Fruit fly (Drosophila melanogaster) whole organism, embryonic: ENCODE data around the gene CG9166.

Source experiments
- Ada2b ChIP-seq: fragments of 200-800 bp; sonication (Bioruptor generic); IDR thresholded peaks from 2 replicates; pipeline ENCODE4 v1.3.6; 2022; ENCODE audit warnings: missing biosample characterization, missing genetic modification characterization
- Asciz ChIP-seq: fragments of 200-800 bp; sonication (Bioruptor generic); optimal IDR thresholded peaks from 2 replicates; lab custom pipeline; 2017; ENCODE audit warnings: missing biosample characterization, mild to moderate bottlenecking, missing genetic modification characterization, missing genetic modification reagents
- Atf6 ChIP-seq: fragments of 200-800 bp; sonication (Bioruptor generic); IDR thresholded peaks from 2 replicates; pipeline ENCODE4 v1.3.6; 2022; ENCODE audit warnings: missing biosample characterization, missing genetic modification characterization
- CG10267 ChIP-seq: fragments of 200-800 bp; sonication (Bioruptor generic); optimal IDR thresholded peaks from 2 replicates; lab custom pipeline; 2018; ENCODE audit warnings: missing biosample characterization, mild to moderate bottlenecking, missing genetic modification characterization, moderate library complexity
- CG11247 ChIP-seq: fragments of 200-800 bp; sonication (Bioruptor generic); IDR thresholded peaks from 2 replicates; pipeline ENCODE4 v1.3.6; 2022; ENCODE audit warnings: missing biosample characterization, missing genetic modification characterization
- CG13123 ChIP-seq: fragments of 200-800 bp; sonication (Bioruptor generic); optimal IDR thresholded peaks from 2 replicates; lab custom pipeline; 2016; ENCODE audit warnings: missing biosample characterization, missing genetic modification characterization
- CG13296 ChIP-seq: fragments of 200-800 bp; sonication (Bioruptor generic); optimal IDR thresholded peaks from 3 replicates; lab custom pipeline; 2018; ENCODE audit warnings: missing biosample characterization, mild to moderate bottlenecking, missing genetic modification characterization
- CG13894 ChIP-seq: fragments of 200-800 bp; sonication (Bioruptor generic); optimal IDR thresholded peaks from 3 replicates; lab custom pipeline; 2018; ENCODE audit warnings: missing biosample characterization, mild to moderate bottlenecking, missing genetic modification characterization, moderate library complexity
- CG14710 ChIP-seq: fragments of 200-800 bp; sonication (Bioruptor generic); optimal IDR thresholded peaks from 3 replicates; lab custom pipeline; 2019; ENCODE audit warnings: missing biosample characterization, mild to moderate bottlenecking, missing genetic modification characterization, moderate library complexity
- CG14860 ChIP-seq: fragments of 200-800 bp; sonication (Bioruptor generic); IDR thresholded peaks from 3 replicates; pipeline ENCODE4 v1.3.6; 2022; ENCODE audit warnings: missing biosample characterization, missing genetic modification characterization; ENCODE audit not compliant: partially characterized antibody
- CG15269 ChIP-seq: fragments of 200-800 bp; sonication (Bioruptor generic); optimal IDR thresholded peaks from 2 replicates; lab custom pipeline; 2018; ENCODE audit warnings: missing biosample characterization, mild to moderate bottlenecking, missing genetic modification characterization, moderate library complexity
- CG16813 ChIP-seq: fragments of 200-800 bp; sonication (Bioruptor generic); IDR thresholded peaks from 3 replicates; pipeline ENCODE4 v1.3.6; 2022; ENCODE audit warnings: missing biosample characterization, missing genetic modification characterization; ENCODE audit not compliant: partially characterized antibody
- CG2116 ChIP-seq: fragments of 200-800 bp; sonication (Bioruptor generic); optimal IDR thresholded peaks from 3 replicates; lab custom pipeline; 2018; ENCODE audit warnings: missing biosample characterization, mild to moderate bottlenecking, missing genetic modification characterization
- CG2678 ChIP-seq: fragments of 200-800 bp; sonication (Bioruptor generic); optimal IDR thresholded peaks from 3 replicates; lab custom pipeline; 2019; ENCODE audit warnings: missing biosample characterization, mild to moderate bottlenecking, missing genetic modification characterization, moderate library complexity
- CG30020 ChIP-seq: fragments of 200-800 bp; optimal IDR thresholded peaks from 2 replicates; lab custom pipeline; 2019; ENCODE audit warnings: missing biosample characterization, mild to moderate bottlenecking, missing genetic modification characterization, moderate library complexity
- CG31224 ChIP-seq: fragments of 200-800 bp; sonication (Bioruptor generic); IDR thresholded peaks from 2 replicates; pipeline ENCODE4 v1.3.6; 2022; ENCODE audit warnings: missing biosample characterization, missing genetic modification characterization
- CG4730 ChIP-seq: fragments of 200-800 bp; sonication (Bioruptor generic); IDR thresholded peaks from 2 replicates; pipeline ENCODE4 v1.3.6; 2022; ENCODE audit warnings: missing biosample characterization, missing genetic modification characterization
- CG8944 ChIP-seq: fragments of 200-800 bp; sonication (Bioruptor generic); optimal IDR thresholded peaks from 3 replicates; lab custom pipeline; 2016; ENCODE audit warnings: missing biosample characterization, missing genetic modification characterization
- CG9817 ChIP-seq: fragments of 200-800 bp; sonication (Bioruptor generic); optimal IDR thresholded peaks from 2 replicates; lab custom pipeline; 2018; ENCODE audit warnings: missing biosample characterization, mild to moderate bottlenecking, missing genetic modification characterization, moderate library complexity
- Dek ChIP-seq: fragments of 200-800 bp; sonication (Bioruptor generic); optimal IDR thresholded peaks from 3 replicates; lab custom pipeline; 2019; ENCODE audit warnings: missing biosample characterization, mild to moderate bottlenecking, missing genetic modification characterization, moderate library complexity
- Dll ChIP-seq: fragments of 200-800 bp; sonication (Bioruptor generic); IDR thresholded peaks from 4 replicates; pipeline ENCODE4 v1.3.6; 2022; ENCODE audit warnings: missing biosample characterization, missing genetic modification characterization; ENCODE audit not compliant: partially characterized antibody
- GATAe ChIP-seq: fragments of 200-800 bp; sonication (Bioruptor generic); conservative IDR thresholded peaks from 2 replicates; pipeline ENCODE4 v1.3.6; 2022; ENCODE audit warnings: missing biosample characterization, missing genetic modification characterization
- HLH3B ChIP-seq: fragments of 200-800 bp; sonication (Bioruptor generic); IDR thresholded peaks from 2 replicates; pipeline ENCODE4 v1.3.6; 2022; ENCODE audit warnings: missing biosample characterization, missing genetic modification characterization
- Hmr ChIP-seq: fragments of 200-800 bp; sonication (Bioruptor generic); optimal IDR thresholded peaks from 3 replicates; lab custom pipeline; 2017; ENCODE audit warnings: mild to moderate bottlenecking, missing biosample characterization, missing genetic modification reagents, missing genetic modification characterization
- Hr39 ChIP-seq: fragments of >200 bp; optimal IDR thresholded peaks from 2 replicates; lab custom pipeline; 2017
- Hr51 ChIP-seq, 2 experiments: fragments of 200-800 bp; sonication (Bioruptor generic); optimal IDR thresholded peaks; 2 replicates in 1 of 2; 3 replicates in 1 of 2; lab custom pipeline; 2016 to 2018; ENCODE audit warnings: missing biosample characterization in 2 of 2, missing genetic modification characterization in 2 of 2, mild to moderate bottlenecking in 1 of 2, moderate library complexity in 1 of 2
- Hsf ChIP-seq: fragments of 200-800 bp; sonication (Bioruptor generic); optimal IDR thresholded peaks from 3 replicates; lab custom pipeline; 2016; ENCODE audit warnings: missing biosample characterization, missing genetic modification characterization
- Meics ChIP-seq: fragments of 200-800 bp; sonication (Bioruptor generic); optimal IDR thresholded peaks from 2 replicates; lab custom pipeline; 2017; ENCODE audit warnings: missing biosample characterization, mild to moderate bottlenecking, missing genetic modification characterization
- Nf-YA ChIP-seq: fragments of 200-800 bp; sonication (Bioruptor generic); IDR thresholded peaks from 2 replicates; pipeline ENCODE4 v1.3.6; 2022; ENCODE audit warnings: missing biosample characterization, missing genetic modification characterization
- Xbp1 ChIP-seq: fragments of 200-800 bp; sonication (Bioruptor generic); optimal IDR thresholded peaks from 3 replicates; lab custom pipeline; 2016; ENCODE audit warnings: missing biosample characterization, mild to moderate bottlenecking, missing genetic modification characterization
- abd-A ChIP-seq: fragments of 200-800 bp; sonication (Bioruptor generic); optimal IDR thresholded peaks from 3 replicates; lab custom pipeline; 2019; ENCODE audit warnings: missing biosample characterization, mild to moderate bottlenecking, missing genetic modification characterization, moderate library complexity
- ap ChIP-seq: fragments of 200-800 bp; sonication (Bioruptor generic); IDR thresholded peaks from 2 replicates; pipeline ENCODE4 v1.3.6; 2022; ENCODE audit warnings: missing biosample characterization, missing genetic modification characterization
- cad ChIP-seq: fragments of >200 bp; optimal IDR thresholded peaks from 2 replicates; lab custom pipeline; 2017; ENCODE audit warnings: missing biosample characterization, missing genetic modification characterization
- chif ChIP-seq, 2 experiments: fragments of 200-800 bp; sonication (Bioruptor generic); optimal IDR thresholded peaks; 3 replicates each; lab custom pipeline; 2016; ENCODE audit warnings: missing biosample characterization in 2 of 2, missing genetic modification characterization in 2 of 2
- chn ChIP-seq: fragments of 200-800 bp; sonication (Bioruptor generic); optimal IDR thresholded peaks from 2 replicates; lab custom pipeline; 2016; ENCODE audit warnings: missing biosample characterization, missing genetic modification characterization
- ci ChIP-seq: fragments of 200-800 bp; sonication (Bioruptor generic); IDR thresholded peaks from 3 replicates; pipeline ENCODE4 v1.3.6; 2022; ENCODE audit warnings: missing biosample characterization, missing genetic modification characterization
- crp ChIP-seq, 2 experiments: fragments of 200-800 bp; sonication (Bioruptor generic); optimal IDR thresholded peaks; 2 replicates in 1 of 2; 3 replicates in 1 of 2; lab custom pipeline; 2017; ENCODE audit warnings: missing biosample characterization in 2 of 2, missing genetic modification characterization in 2 of 2, mild to moderate bottlenecking in 1 of 2, moderate library complexity in 1 of 2
- dmrt99B ChIP-seq: fragments of 200-800 bp; sonication (Bioruptor generic); optimal IDR thresholded peaks from 2 replicates; lab custom pipeline; 2018; ENCODE audit warnings: missing biosample characterization, mild to moderate bottlenecking, missing genetic modification characterization, moderate library complexity
- dysf ChIP-seq: fragments of 200-800 bp; sonication (Bioruptor generic); IDR thresholded peaks from 3 replicates; pipeline ENCODE4 v1.3.6; 2022; ENCODE audit warnings: missing biosample characterization, missing genetic modification characterization
- exex ChIP-seq: fragments of 200-800 bp; sonication (Bioruptor generic); optimal IDR thresholded peaks from 4 replicates; lab custom pipeline; 2018; ENCODE audit warnings: missing biosample characterization, mild to moderate bottlenecking, missing genetic modification characterization, moderate library complexity
- her ChIP-seq: fragments of 200-800 bp; sonication (Bioruptor generic); optimal IDR thresholded peaks from 2 replicates; lab custom pipeline; 2016; ENCODE audit warnings: missing biosample characterization, missing genetic modification characterization
- kni ChIP-seq: fragments of 200-800 bp; sonication (Bioruptor generic); optimal IDR thresholded peaks from 3 replicates; lab custom pipeline; 2017; ENCODE audit warnings: mild to moderate bottlenecking, missing biosample characterization, missing genetic modification reagents, missing genetic modification characterization
- knrl ChIP-seq: fragments of 200-800 bp; sonication (Bioruptor generic); IDR thresholded peaks from 3 replicates; pipeline ENCODE4 v1.3.6; 2022; ENCODE audit warnings: missing biosample characterization, missing genetic modification characterization; ENCODE audit not compliant: partially characterized antibody
- lilli ChIP-seq: fragments of 200-800 bp; sonication (Bioruptor generic); optimal IDR thresholded peaks from 3 replicates; lab custom pipeline; 2016; ENCODE audit warnings: missing biosample characterization, missing genetic modification characterization
- pan ChIP-seq, 4 experiments: fragments of >200 bp in 3 of 4; fragments of 200-800 bp in 1 of 4; sonication (Bioruptor generic) in 1 of 4; optimal IDR thresholded peaks in 3 of 4; IDR thresholded peaks in 1 of 4; 2 replicates each; pipeline versions ENCODE4 v1.3.6 to Lab custom; 2017 to 2022; ENCODE audit warnings: missing biosample characterization in 2 of 4, missing genetic modification characterization in 2 of 4, mixed read lengths in 1 of 4
- pb ChIP-seq: fragments of 200-800 bp; sonication (Bioruptor generic); optimal IDR thresholded peaks from 3 replicates; lab custom pipeline; 2016; ENCODE audit warnings: missing biosample characterization, missing genetic modification characterization
- pzg ChIP-seq: fragments of 200-800 bp; sonication (Bioruptor generic); optimal IDR thresholded peaks from 3 replicates; lab custom pipeline; 2018; ENCODE audit warnings: missing biosample characterization, mild to moderate bottlenecking, missing genetic modification characterization, moderate library complexity
- sd ChIP-seq: fragments of 200-800 bp; sonication (Bioruptor generic); optimal IDR thresholded peaks from 3 replicates; lab custom pipeline; 2018; ENCODE audit warnings: missing biosample characterization, mild to moderate bottlenecking, missing genetic modification characterization, moderate library complexity
- seq ChIP-seq: fragments of 200-800 bp; sonication (Bioruptor generic); IDR thresholded peaks from 2 replicates; pipeline ENCODE4 v1.3.6; 2022; ENCODE audit warnings: missing biosample characterization, missing genetic modification characterization
- yki ChIP-seq: fragments of >200 bp; optimal IDR thresholded peaks from 3 replicates; lab custom pipeline; 2018

The CG9166 gene

dm6 chr3L:1352065-1352464, 1.1 kb downstream of the CG9166 start (continued):
- TF ChIP-seq crp (GFP tag; optimal IDR thresholded peaks at IDR 0.05; lab: Kevin White, UChicago) (no peak), CG10267 (peak; percentile 57), CG31224 (GFP tag; lab: Robert Waterston, UW) (no peak), Hmr (GFP tag; lab: Kevin White, UChicago) (peak; percentile 34), CG4730 (GFP tag; lab: Robert Waterston, UW) (no peak), pzg (GFP tag; lab: Kevin White, UChicago) (peak; percentile 22), CG13123 (GFP tag; lab: Kevin White, UChicago) (no peak), knrl (peak; percentile 85), Dll (peak; percentile 98), chif (GFP tag; optimal IDR thresholded peaks at IDR 0.05; lab: Kevin White, UChicago) (peak; percentile 3 to 30), CG16813 (peak; percentile 90), Atf6 (0 out of 2 replicates have a peak, but pooled peaks have one; percentile 14), pb (GFP tag; lab: Kevin White, UChicago) (peak; percentile 12), Hr51 (GFP tag; optimal IDR thresholded peaks at IDR 0.05; lab: Kevin White, UChicago) (peak; percentile 30 to 38), CG2116 (GFP tag; lab: Kevin White, UChicago) (peak; percentile 54), Nf-YA (GFP tag; lab: Robert Waterston, UW) (no peak), Meics (GFP tag; lab: Kevin White, UChicago) (peak; percentile 32), GATAe (GFP tag; lab: Robert Waterston, UW) (no peak), kni (GFP tag; lab: Kevin White, UChicago) (peak; percentile 96), CG2678 (tag; lab: Kevin White, UChicago) (peak; percentile 21), Xbp1 (GFP tag; lab: Kevin White, UChicago) (peak; percentile 28), CG14710 (tag; lab: Kevin White, UChicago) (peak; percentile 58), CG13296 (peak; percentile 15), abd-A (peak; percentile 82), dysf (GFP tag; lab: Robert Waterston, UW) (no peak), CG15269 (tag; lab: Kevin White, UChicago) (peak; percentile 40), pan (optimal IDR thresholded peaks at IDR 0.05; lab: Kevin White, UChicago) (no peak), pan (GFP tag; optimal IDR thresholded peaks at IDR 0.05 in 1 of 2, IDR thresholded peaks at IDR 0.05 in 1 of 2) (peak in 1 of 2 experiments; percentile 52), exex (tag; lab: Kevin White, UChicago) (peak; percentile 8), lilli (peak; percentile 61), seq (GFP tag; lab: Robert Waterston, UW) (no peak), Hsf (GFP tag; lab: Kevin White, UChicago) (peak; percentile 34), Ada2b (GFP tag; lab: Robert Waterston, UW) (no peak), CG30020 (peak; percentile 5), Asciz (GFP tag; lab: Kevin White, UChicago) (no peak), CG8944 (GFP tag; lab: Kevin White, UChicago) (no peak), HLH3B (GFP tag; lab: Robert Waterston, UW) (0 out of 2 replicates have a peak, but pooled peaks have one; percentile 33), Hr39 (lab: Kevin White, UChicago) (no peak), chn (peak; percentile 16), her (GFP tag; lab: Kevin White, UChicago) (peak; percentile 39), cad (GFP tag; lab: Kevin White, UChicago) (peak; percentile 41), CG11247 (0 out of 2 replicates have a peak, but pooled peaks have one; percentile 4), CG14860 (peak; percentile 84), Dek (peak; percentile 6), CG13894 (tag; lab: Kevin White, UChicago) (peak; percentile 53), yki (lab: Kevin White, UChicago) (no peak), dmrt99B (tag; lab: Kevin White, UChicago) (peak; percentile 45), sd (peak; percentile 91), ci (GFP tag; lab: Robert Waterston, UW) (peak; percentile 82), CG9817 (tag; lab: Kevin White, UChicago) (peak; percentile 13), ap (GFP tag; lab: Robert Waterston, UW) (no peak)
